Fruit fly (Drosophila melanogaster) whole organism, embryonic: ENCODE results near the gene dah.

Experiments used
- Ada2b ChIP-seq: fragments of 200-800 bp; sonication (Bioruptor generic); IDR thresholded peaks from 2 replicates; pipeline ENCODE4 v1.3.6; 2022; ENCODE audit warnings: missing biosample characterization, missing genetic modification characterization
- Atf3 ChIP-seq: fragments of 200-800 bp; sonication (Bioruptor generic); optimal IDR thresholded peaks from 3 replicates; lab custom pipeline; 2016; ENCODE audit warnings: missing biosample characterization, missing genetic modification characterization
- Awh ChIP-seq: fragments of 200-800 bp; sonication (Bioruptor generic); IDR thresholded peaks from 2 replicates; pipeline ENCODE4, ENCODE4 v1.3.6; 2022; ENCODE audit warnings: missing biosample characterization, missing genetic modification characterization
- Bdp1 ChIP-seq: fragments of 200-800 bp; sonication (Bioruptor generic); optimal IDR thresholded peaks from 3 replicates; lab custom pipeline; 2016; ENCODE audit warnings: missing biosample characterization, missing genetic modification characterization
- Bgb ChIP-seq: fragments of 200-800 bp; sonication (Bioruptor generic); IDR thresholded peaks from 2 replicates; pipeline ENCODE4 v1.3.6; 2022; ENCODE audit warnings: missing biosample characterization, missing genetic modification characterization; ENCODE audit not compliant: partially characterized antibody
- BtbVII ChIP-seq: fragments of 200-800 bp; sonication (Bioruptor generic); optimal IDR thresholded peaks from 3 replicates; lab custom pipeline; 2017; ENCODE audit warnings: missing biosample characterization, mild to moderate bottlenecking, missing genetic modification characterization
- C15 ChIP-seq: fragments of 200-800 bp; sonication (Bioruptor generic); IDR thresholded peaks from 3 replicates; pipeline ENCODE4 v1.3.6; 2022; ENCODE audit warnings: missing biosample characterization, missing genetic modification characterization
- CG10462 ChIP-seq: fragments of 200-800 bp; sonication (Bioruptor generic); optimal IDR thresholded peaks from 2 replicates; lab custom pipeline; 2016; ENCODE audit warnings: missing biosample characterization, missing genetic modification characterization
- CG11696 ChIP-seq: fragments of 200-800 bp; sonication (Bioruptor generic); IDR thresholded peaks from 2 replicates; pipeline ENCODE4 v1.3.6; 2022; ENCODE audit warnings: missing biosample characterization, missing genetic modification characterization
- CG12942 ChIP-seq: fragments of 200-800 bp; sonication (Bioruptor generic); optimal IDR thresholded peaks from 3 replicates; lab custom pipeline; 2016; ENCODE audit warnings: missing biosample characterization, missing genetic modification characterization
- CG13123 ChIP-seq: fragments of 200-800 bp; sonication (Bioruptor generic); optimal IDR thresholded peaks from 2 replicates; lab custom pipeline; 2016; ENCODE audit warnings: missing biosample characterization, missing genetic modification characterization
- CG15011 ChIP-seq: fragments of 200-800 bp; sonication (Bioruptor generic); optimal IDR thresholded peaks from 3 replicates; lab custom pipeline; 2018; ENCODE audit warnings: missing biosample characterization, mild to moderate bottlenecking, missing genetic modification characterization
- CG17612 ChIP-seq: fragments of 200-800 bp; sonication (Bioruptor generic); IDR thresholded peaks from 2 replicates; pipeline ENCODE4 v1.3.6; 2022; ENCODE audit warnings: missing biosample characterization, missing genetic modification characterization
- CG17912 ChIP-seq: fragments of 200-800 bp; sonication (Bioruptor generic); optimal IDR thresholded peaks from 2 replicates; lab custom pipeline; 2018; ENCODE audit warnings: missing biosample characterization, mild to moderate bottlenecking, missing genetic modification characterization
- CG18476 ChIP-seq: fragments of 200-800 bp; sonication (Bioruptor generic); optimal IDR thresholded peaks from 2 replicates; lab custom pipeline; 2016; ENCODE audit warnings: missing biosample characterization, mild to moderate bottlenecking, missing genetic modification characterization
- CG32767 ChIP-seq: fragments of 200-800 bp; sonication (Bioruptor generic); IDR thresholded peaks from 2 replicates; pipeline ENCODE4 v1.3.6; 2022; ENCODE audit warnings: missing biosample characterization, missing genetic modification characterization
- CG3995 ChIP-seq: fragments of 200-800 bp; sonication (Bioruptor generic); optimal IDR thresholded peaks from 3 replicates; lab custom pipeline; 2016; ENCODE audit warnings: missing biosample characterization, missing genetic modification characterization
- CG4617 ChIP-seq: fragments of 200-800 bp; sonication (Bioruptor generic); optimal IDR thresholded peaks from 3 replicates; lab custom pipeline; 2016; ENCODE audit warnings: missing biosample characterization, missing genetic modification characterization, borderline replicate concordance
- CG6813 ChIP-seq: fragments of 200-800 bp; sonication (Bioruptor generic); optimal IDR thresholded peaks from 2 replicates; lab custom pipeline; 2017; ENCODE audit warnings: missing biosample characterization, missing genetic modification characterization, mild to moderate bottlenecking, moderate library complexity, missing genetic modification reagents
- CG8290 ChIP-seq, 3 experiments: fragments of 200-800 bp; sonication (Bioruptor generic); optimal IDR thresholded peaks; 2 replicates each; lab custom pipeline; 2016 to 2019; ENCODE audit warnings: missing biosample characterization in 3 of 3, missing genetic modification characterization in 3 of 3, mild to moderate bottlenecking in 2 of 3, moderate library complexity in 1 of 3
- CG9727 ChIP-seq: fragments of 200-800 bp; sonication (Bioruptor generic); optimal IDR thresholded peaks from 3 replicates; lab custom pipeline; 2017; ENCODE audit warnings: missing biosample characterization, mild to moderate bottlenecking, missing genetic modification characterization
- Dp ChIP-seq: fragments of 200-800 bp; sonication (Bioruptor generic); optimal IDR thresholded peaks from 2 replicates; lab custom pipeline; 2018; ENCODE audit warnings: missing biosample characterization, mild to moderate bottlenecking, missing genetic modification characterization, moderate library complexity
- Mad ChIP-seq: fragments of 200-800 bp; sonication (Bioruptor generic); optimal IDR thresholded peaks from 2 replicates; lab custom pipeline; 2016; ENCODE audit warnings: missing biosample characterization, missing genetic modification characterization
- NC2α ChIP-seq: fragments of 200-800 bp; sonication (Bioruptor generic); optimal IDR thresholded peaks from 2 replicates; lab custom pipeline; 2016; ENCODE audit warnings: missing biosample characterization, missing genetic modification characterization
- Nf-YA ChIP-seq: fragments of 200-800 bp; sonication (Bioruptor generic); IDR thresholded peaks from 2 replicates; pipeline ENCODE4 v1.3.6; 2022; ENCODE audit warnings: missing biosample characterization, missing genetic modification characterization
- Ptx1 ChIP-seq: fragments of 200-800 bp; sonication (Bioruptor generic); IDR thresholded peaks from 2 replicates; pipeline ENCODE4 v1.3.6; 2022; ENCODE audit warnings: missing biosample characterization, missing genetic modification characterization
- Rfx ChIP-seq: fragments of 200-800 bp; sonication (Bioruptor generic); IDR thresholded peaks from 2 replicates; pipeline ENCODE4 v1.3.6; 2022; ENCODE audit warnings: missing biosample characterization, missing genetic modification characterization
- Sin3A ChIP-seq: fragments of >200 bp; optimal IDR thresholded peaks from 2 replicates; lab custom pipeline; 2018
- Sox102F ChIP-seq: fragments of 200-800 bp; sonication (Bioruptor generic); optimal IDR thresholded peaks from 2 replicates; lab custom pipeline; 2018; ENCODE audit warnings: missing biosample characterization, mild to moderate bottlenecking, missing genetic modification characterization, moderate library complexity
- Ssrp ChIP-seq: fragments of 200-800 bp; sonication (Bioruptor generic); optimal IDR thresholded peaks from 2 replicates; lab custom pipeline; 2018; ENCODE audit warnings: missing biosample characterization, mild to moderate bottlenecking, missing genetic modification characterization, moderate library complexity
- Taf1 ChIP-seq: fragments of 200-800 bp; sonication (Bioruptor generic); IDR thresholded peaks from 2 replicates; pipeline ENCODE4 v1.3.6; 2022; ENCODE audit warnings: missing biosample characterization, missing genetic modification characterization
- ac ChIP-seq: fragments of 200-800 bp; sonication (Bioruptor generic); optimal IDR thresholded peaks from 3 replicates; lab custom pipeline; 2017; ENCODE audit warnings: missing biosample characterization, mild to moderate bottlenecking, missing genetic modification characterization
- bcd ChIP-seq: fragments of 200-800 bp; sonication (Bioruptor generic); optimal IDR thresholded peaks from 2 replicates; lab custom pipeline; 2017; ENCODE audit warnings: missing biosample characterization, mild to moderate bottlenecking, missing genetic modification characterization
- cas ChIP-seq: fragments of 200-800 bp; sonication (Bioruptor generic); IDR thresholded peaks from 2 replicates; pipeline ENCODE4 v1.3.6; 2022; ENCODE audit warnings: missing biosample characterization, missing genetic modification characterization
- crc ChIP-seq: fragments of 200-800 bp; sonication (Bioruptor generic); optimal IDR thresholded peaks from 2 replicates; lab custom pipeline; 2016; ENCODE audit warnings: missing biosample characterization, missing genetic modification characterization
- croc ChIP-seq: fragments of 200-800 bp; sonication (Bioruptor generic); conservative IDR thresholded peaks from 3 replicates; pipeline ENCODE4 v1.3.6; 2022; ENCODE audit warnings: missing biosample characterization, missing genetic modification characterization
- danr ChIP-seq: fragments of 200-800 bp; sonication (Bioruptor generic); IDR thresholded peaks from 2 replicates; pipeline ENCODE4 v1.3.6; 2022; ENCODE audit warnings: missing biosample characterization, missing genetic modification characterization
- ewg ChIP-seq: fragments of 200-800 bp; sonication (Bioruptor generic); optimal IDR thresholded peaks from 3 replicates; lab custom pipeline; 2017; ENCODE audit warnings: mild to moderate bottlenecking, missing biosample characterization, missing genetic modification reagents, missing genetic modification characterization
- fd96Cb ChIP-seq: fragments of 200-800 bp; sonication (Bioruptor generic); optimal IDR thresholded peaks from 2 replicates; lab custom pipeline; 2018; ENCODE audit warnings: missing biosample characterization, mild to moderate bottlenecking, missing genetic modification characterization, moderate library complexity
- gcm ChIP-seq: fragments of 200-800 bp; sonication (Bioruptor generic); optimal IDR thresholded peaks from 2 replicates; lab custom pipeline; 2019; ENCODE audit warnings: missing biosample characterization, mild to moderate bottlenecking, missing genetic modification characterization, moderate library complexity
- hbn ChIP-seq: fragments of 200-800 bp; sonication (Bioruptor generic); IDR thresholded peaks from 2 replicates; pipeline ENCODE4 v1.3.6; 2022; ENCODE audit warnings: missing biosample characterization, missing genetic modification characterization; ENCODE audit not compliant: partially characterized antibody
- kah ChIP-seq: fragments of 200-800 bp; sonication (Bioruptor generic); optimal IDR thresholded peaks from 2 replicates; lab custom pipeline; 2018; ENCODE audit warnings: missing biosample characterization, mild to moderate bottlenecking, missing genetic modification characterization
- klu ChIP-seq: fragments of 200-800 bp; sonication (Bioruptor generic); IDR thresholded peaks from 2 replicates; pipeline ENCODE4 v1.3.6; 2022; ENCODE audit warnings: missing biosample characterization, missing genetic modification characterization
- lmd ChIP-seq: fragments of 200-800 bp; sonication (Bioruptor generic); IDR thresholded peaks from 2 replicates; pipeline ENCODE4 v1.3.6; 2022; ENCODE audit warnings: missing biosample characterization, missing genetic modification characterization
- maf-S ChIP-seq: fragments of 200-800 bp; sonication (Bioruptor generic); optimal IDR thresholded peaks from 2 replicates; lab custom pipeline; 2016; ENCODE audit warnings: missing biosample characterization, missing genetic modification characterization
- mirr ChIP-seq: fragments of 200-800 bp; sonication (Bioruptor generic); optimal IDR thresholded peaks from 3 replicates; lab custom pipeline; 2018; ENCODE audit warnings: missing biosample characterization, mild to moderate bottlenecking, missing genetic modification characterization
- p53 ChIP-seq: fragments of 200-800 bp; sonication (Bioruptor generic); optimal IDR thresholded peaks from 2 replicates; lab custom pipeline; 2016; ENCODE audit warnings: missing biosample characterization, missing genetic modification characterization
- pzg ChIP-seq: fragments of 200-800 bp; sonication (Bioruptor generic); optimal IDR thresholded peaks from 3 replicates; lab custom pipeline; 2018; ENCODE audit warnings: missing biosample characterization, mild to moderate bottlenecking, missing genetic modification characterization, moderate library complexity
- rib ChIP-seq: fragments of 200-800 bp; sonication (Bioruptor generic); IDR thresholded peaks from 2 replicates; pipeline ENCODE4 v1.3.6; 2022; ENCODE audit warnings: missing biosample characterization, missing genetic modification characterization
- sc ChIP-seq, 3 experiments: fragments of >200 bp in 2 of 3; fragments of 200-800 bp in 1 of 3; sonication (Bioruptor generic) in 1 of 3; optimal IDR thresholded peaks; 2 replicates in 2 of 3; 3 replicates in 1 of 3; lab custom pipeline; 2017; ENCODE audit warnings: mild to moderate bottlenecking in 1 of 3, missing biosample characterization in 1 of 3, missing genetic modification characterization in 1 of 3, missing genetic modification reagents in 1 of 3

dah gene

DNA sequence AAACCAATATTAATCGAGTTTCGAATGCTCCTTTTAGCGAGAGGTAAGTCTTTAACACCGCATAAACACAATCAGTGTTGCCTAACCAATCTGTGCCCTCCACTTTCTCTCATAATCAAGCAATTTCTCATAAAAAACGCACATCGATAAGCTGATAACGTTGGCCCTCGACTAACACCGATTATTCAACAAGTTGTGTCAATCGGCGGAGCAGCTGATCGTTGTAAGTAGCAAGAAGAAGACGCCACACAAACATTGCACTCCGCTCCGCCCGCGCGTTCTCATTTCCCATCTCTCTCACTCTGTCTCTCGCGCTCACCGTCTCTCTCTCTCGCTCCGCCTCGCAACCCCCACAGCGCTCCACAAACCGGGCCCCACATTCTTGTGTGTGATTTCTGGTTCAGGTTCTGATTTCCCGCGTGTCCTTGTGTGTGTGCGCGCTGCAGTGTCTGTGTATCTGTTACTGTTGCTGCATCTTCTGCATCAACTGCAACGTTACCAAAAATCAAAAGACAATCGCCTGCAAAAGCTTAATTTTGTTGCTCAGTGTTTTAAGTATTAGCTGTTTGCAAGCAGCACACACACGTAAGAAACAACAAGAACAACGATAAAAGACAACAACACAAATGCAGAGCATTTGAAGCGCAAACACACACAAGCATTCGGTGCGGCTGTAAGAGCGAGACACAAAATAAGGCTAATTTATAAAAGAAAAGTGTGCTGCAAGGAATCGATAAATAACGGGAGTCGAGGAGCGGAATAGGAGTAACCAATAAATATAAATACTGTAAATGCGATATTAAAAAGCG is 5.1 kb downstream of the dah start, which contains the start of the genes CG9114 and HDAC6 (continued):
- TF ChIP-seq Atf3 (GFP tag; lab: Kevin White, UChicago), result no peak
- no peak for TF ChIP-seq maf-S
- no peak for TF ChIP-seq Bdp1 (GFP tag; lab: Kevin White, UChicago)
- no peak for TF ChIP-seq croc
- peak; percentile 6 for TF ChIP-seq CG8290 (GFP tag; optimal IDR thresholded peaks at IDR 0.05; lab: Kevin White, UChicago)
- TF ChIP-seq CG8290 (tag; optimal IDR thresholded peaks at IDR 0.05; lab: Kevin White, UChicago), result peak; percentile 40 to 60
- TF ChIP-seq cas (GFP tag; lab: Robert Waterston, UW), result no peak
- TF ChIP-seq mirr, result no peak
- TF ChIP-seq CG12942, result no peak
- no peak for TF ChIP-seq CG15011 (GFP tag; lab: Kevin White, UChicago)
- no peak for TF ChIP-seq CG18476 (GFP tag; lab: Kevin White, UChicago)
- peak; percentile 41 for TF ChIP-seq CG9727
- no peak for TF ChIP-seq CG10462 (GFP tag; lab: Kevin White, UChicago)
- no peak for TF ChIP-seq CG3995 (GFP tag; lab: Kevin White, UChicago)
- no peak for TF ChIP-seq CG11696 (GFP tag; lab: Robert Waterston, UW)
- TF ChIP-seq rib, result no peak
- TF ChIP-seq p53 (GFP tag; lab: Kevin White, UChicago), result no peak
- no peak for TF ChIP-seq CG6813 (GFP tag; lab: Kevin White, UChicago)
- no peak for TF ChIP-seq danr
- TF ChIP-seq CG32767 (GFP tag; lab: Robert Waterston, UW), result no peak
- TF ChIP-seq NC2α (GFP tag; lab: Kevin White, UChicago), result no peak
- no peak for TF ChIP-seq Awh (GFP tag; lab: Robert Waterston, UW)
- peak; percentile 49 for TF ChIP-seq gcm (GFP tag; lab: Kevin White, UChicago)
- TF ChIP-seq crc, result no peak
- TF ChIP-seq Mad (GFP tag; lab: Kevin White, UChicago), result no peak
- peak; percentile 81 for TF ChIP-seq kah (GFP tag; lab: Kevin White, UChicago)
- peak; percentile 79 for TF ChIP-seq Bgb (GFP tag; lab: Robert Waterston, UW)
- no peak for TF ChIP-seq CG13123 (GFP tag; lab: Kevin White, UChicago)
- no peak for TF ChIP-seq Sox102F
- TF ChIP-seq Ssrp (tag; lab: Kevin White, UChicago), result no peak
- no peak for TF ChIP-seq lmd (GFP tag; lab: Robert Waterston, UW)
- TF ChIP-seq Nf-YA (GFP tag; lab: Robert Waterston, UW), result no peak
- TF ChIP-seq sc (optimal IDR thresholded peaks at IDR 0.05; lab: Kevin White, UChicago), result no peak
- TF ChIP-seq sc (GFP tag; optimal IDR thresholded peaks at IDR 0.05; lab: Kevin White, UChicago), result no peak
- no peak for TF ChIP-seq ewg
- TF ChIP-seq hbn (GFP tag; lab: Robert Waterston, UW), result peak; percentile 80
- no peak for TF ChIP-seq CG4617 (GFP tag; lab: Kevin White, UChicago)
- no peak for TF ChIP-seq CG17912 (GFP tag; lab: Kevin White, UChicago)
- no peak for TF ChIP-seq klu (GFP tag; lab: Robert Waterston, UW)
- peak; percentile 83 for TF ChIP-seq Sin3A (lab: Kevin White, UChicago)
- TF ChIP-seq bcd (GFP tag; lab: Kevin White, UChicago), result no peak
- peak; percentile 54 for TF ChIP-seq pzg (GFP tag; lab: Kevin White, UChicago)
- no peak for TF ChIP-seq C15 (GFP tag; lab: Robert Waterston, UW)
- no peak for TF ChIP-seq Ptx1 (GFP tag; lab: Robert Waterston, UW)
- TF ChIP-seq Dp (GFP tag; lab: Kevin White, UChicago), result peak; percentile 74
- no peak for TF ChIP-seq ac (GFP tag; lab: Kevin White, UChicago)
- TF ChIP-seq fd96Cb, result no peak
- no peak for TF ChIP-seq BtbVII (GFP tag; lab: Kevin White, UChicago)
- no peak for TF ChIP-seq CG17612 (GFP tag; lab: Robert Waterston, UW)
- no peak for TF ChIP-seq Ada2b
- TF ChIP-seq Rfx (GFP tag; lab: Robert Waterston, UW), result 0 out of 2 replicates have a peak, but pooled peaks have one; percentile 23
- no peak for TF ChIP-seq Taf1
